2 fruit fly cellular contexts compared by ENCODE assay signal in the genomic region with DNA sequence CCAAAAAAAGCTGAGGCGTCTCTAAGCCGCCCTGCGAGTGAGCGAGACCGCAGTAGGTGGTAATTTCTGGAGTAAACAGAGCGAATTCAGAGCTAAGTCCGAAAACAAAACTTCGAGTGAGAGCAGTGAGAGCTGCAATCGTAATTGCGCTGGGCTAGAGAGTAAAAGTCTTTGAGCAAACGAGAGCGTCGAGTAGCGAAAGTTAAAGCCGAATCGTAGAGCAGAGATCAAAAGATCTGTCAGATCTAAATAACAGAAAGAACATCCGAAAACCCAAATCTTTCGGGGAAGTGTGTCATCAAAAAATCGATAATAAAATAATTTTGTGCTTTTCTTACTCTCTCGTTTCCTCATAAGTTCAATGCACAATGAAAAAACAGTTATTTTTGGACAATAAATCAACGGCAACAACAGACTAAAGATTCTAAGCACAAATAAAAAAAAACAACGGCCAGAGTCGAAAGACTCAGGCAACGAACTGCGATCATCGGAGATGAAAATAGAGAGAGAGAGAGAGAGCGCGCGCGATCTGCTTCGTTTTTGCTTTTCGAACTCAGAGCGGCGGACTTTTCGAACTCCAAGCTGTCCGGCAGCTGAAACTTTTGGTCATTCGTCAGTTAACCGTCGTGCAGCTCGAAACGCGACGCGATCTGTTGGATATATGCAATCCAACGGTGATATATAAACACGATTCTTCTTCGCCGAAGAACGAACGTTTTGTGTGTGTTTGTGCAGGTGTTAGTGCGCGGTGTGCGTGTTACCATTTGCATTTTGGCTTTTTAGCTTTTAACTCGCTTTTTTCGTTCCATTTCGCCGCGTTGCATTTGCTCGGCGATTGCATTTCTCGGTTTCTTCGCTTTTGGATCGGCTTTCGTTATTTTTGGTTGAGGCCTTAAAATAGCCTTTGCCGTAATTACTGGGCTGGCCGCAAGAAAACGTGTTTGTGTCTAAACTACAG.
TF ChIP-seq lines count a peak whose summit lies in the region.

RhoGEF64C (plus strand) TSS at position 607 of the 958 bp plus-strand sequence.

TF ChIP-seq in whole organism, embryonic, 481 proteins besides CTCF, POLR2A, EP300 and RAD21 (continued from another document and continues in another):
- TF ChIP-seq bigmax (GFP tag; optimal IDR thresholded peaks at IDR 0.05; lab: Kevin White, UChicago) (no peak), CG11723 (GFP tag; optimal IDR thresholded peaks at IDR 0.05; lab: Kevin White, UChicago) (no peak), Med (GFP tag; lab: Kevin White, UChicago) (no peak), Trl (optimal IDR thresholded peaks at IDR 0.05; lab: Kevin White, UChicago) (peak; percentile 50 to 71), Trl (GFP tag; optimal IDR thresholded peaks at IDR 0.05; lab: Kevin White, UChicago) (no peak), hb (GFP tag; IDR thresholded peaks at IDR 0.05; lab: Robert Waterston, UW; ENCODE audit: partially characterized antibody) (no peak), CG1529 (GFP tag; optimal IDR thresholded peaks at IDR 0.05; lab: Kevin White, UChicago) (no peak), CG13287 (GFP tag; IDR thresholded peaks at IDR 0.05; lab: Robert Waterston, UW; ENCODE audit: partially characterized antibody) (no peak; the same call in 1 of the 2 replicates), CG9437 (GFP tag; optimal IDR thresholded peaks at IDR 0.05; lab: Kevin White, UChicago) (no peak), CG32532 (GFP tag; IDR thresholded peaks at IDR 0.05; lab: Robert Waterston, UW) (no peak), bbx (GFP tag; IDR thresholded peaks at IDR 0.05; lab: Robert Waterston, UW; ENCODE audit: partially characterized antibody) (peak; percentile 18; the same call in 1 of the 2 replicates), chinmo (GFP tag; IDR thresholded peaks at IDR 0.05; lab: Robert Waterston, UW; ENCODE audit: partially characterized antibody) (peak; percentile 70; the same call in 2 of the 4 replicates), Sin3A (optimal IDR thresholded peaks at IDR 0.05; lab: Kevin White, UChicago) (no peak), chm (GFP tag; IDR thresholded peaks at IDR 0.05; lab: Robert Waterston, UW) (0 out of 2 replicates have a peak, but pooled peaks have one; percentile 9), zfh1 (GFP tag; IDR thresholded peaks at IDR 0.05; lab: Robert Waterston, UW) (no peak), CG15011 (GFP tag; optimal IDR thresholded peaks at IDR 0.05; lab: Kevin White, UChicago) (no peak), psq (GFP tag; optimal IDR thresholded peaks at IDR 0.05; lab: Kevin White, UChicago) (no peak), CG17328 (GFP tag; IDR thresholded peaks at IDR 0.05; lab: Robert Waterston, UW) (no peak), Oli (tag; optimal IDR thresholded peaks at IDR 0.05; lab: Kevin White, UChicago) (no peak), gcm (GFP tag; optimal IDR thresholded peaks at IDR 0.05; lab: Kevin White, UChicago) (no peak), sens (GFP tag; lab: Kevin White, UChicago) (peak; percentile 68), seq (GFP tag; IDR thresholded peaks at IDR 0.05; lab: Robert Waterston, UW) (no peak), Sry-δ (GFP tag; optimal IDR thresholded peaks at IDR 0.05; lab: Kevin White, UChicago) (no peak), amos (GFP tag; IDR thresholded peaks at IDR 0.05; lab: Robert Waterston, UW; ENCODE audit: partially characterized antibody) (peak; percentile 11; the same call in 1 of the 2 replicates), Lhr (GFP tag; optimal IDR thresholded peaks at IDR 0.05; lab: Kevin White, UChicago) (no peak), CG17385 (GFP tag; optimal IDR thresholded peaks at IDR 0.05; lab: Kevin White, UChicago) (no peak), CG9609 (GFP tag; optimal IDR thresholded peaks at IDR 0.05; lab: Kevin White, UChicago) (no peak), Dfd (GFP tag; optimal IDR thresholded peaks at IDR 0.05; lab: Kevin White, UChicago) (no peak), phol (tag; optimal IDR thresholded peaks at IDR 0.05; lab: Kevin White, UChicago) (no peak), CG15073 (GFP tag; optimal IDR thresholded peaks at IDR 0.05; lab: Kevin White, UChicago) (no peak), CG30020 (tag; optimal IDR thresholded peaks at IDR 0.05; lab: Kevin White, UChicago) (no peak), CoRest (tag; optimal IDR thresholded peaks at IDR 0.05; lab: Kevin White, UChicago) (no peak), CG15269 (tag; optimal IDR thresholded peaks at IDR 0.05; lab: Kevin White, UChicago) (no peak), Meics (GFP tag; optimal IDR thresholded peaks at IDR 0.05; lab: Kevin White, UChicago) (no peak), sim (GFP tag; IDR thresholded peaks at IDR 0.05; lab: Robert Waterston, UW) (no peak), CG5245 (GFP tag; optimal IDR thresholded peaks at IDR 0.05; lab: Kevin White, UChicago) (no peak), Deaf1 (tag; optimal IDR thresholded peaks at IDR 0.05; lab: Kevin White, UChicago) (peak; percentile 54), unpg (GFP tag; optimal IDR thresholded peaks at IDR 0.05; lab: Kevin White, UChicago) (no peak), CG34422 (GFP tag; IDR thresholded peaks at IDR 0.05; lab: Robert Waterston, UW) (0 out of 3 replicates have a peak, but pooled peaks have one; percentile 28), wek (GFP tag; optimal IDR thresholded peaks at IDR 0.05; lab: Kevin White, UChicago) (no peak), CG7745 (tag; optimal IDR thresholded peaks at IDR 0.05; lab: Kevin White, UChicago) (no peak), stwl (tag; optimal IDR thresholded peaks at IDR 0.05; lab: Kevin White, UChicago) (no peak), Dp (GFP tag; optimal IDR thresholded peaks at IDR 0.05; lab: Kevin White, UChicago) (no peak), Side (GFP tag; optimal IDR thresholded peaks at IDR 0.05; lab: Kevin White, UChicago) (no peak), E2f1 (GFP tag; IDR thresholded peaks at IDR 0.05; lab: Robert Waterston, UW) (no peak), otp (GFP tag; IDR thresholded peaks at IDR 0.05; lab: Robert Waterston, UW) (peak; percentile 44; the same call in 1 of the 3 replicates), CG12299 (tag; optimal IDR thresholded peaks at IDR 0.05; lab: Kevin White, UChicago) (no peak), CG11247 (GFP tag; IDR thresholded peaks at IDR 0.05; lab: Robert Waterston, UW) (no peak), Stat92E (GFP tag; optimal IDR thresholded peaks at IDR 0.05; lab: Kevin White, UChicago) (no peak), Bgb (GFP tag; IDR thresholded peaks at IDR 0.05; lab: Robert Waterston, UW; ENCODE audit: partially characterized antibody) (no peak), Usf (GFP tag; optimal IDR thresholded peaks at IDR 0.05; lab: Kevin White, UChicago) (no peak), kni (GFP tag; optimal IDR thresholded peaks at IDR 0.05; lab: Kevin White, UChicago) (peak; percentile 48), CG8359 (GFP tag; optimal IDR thresholded peaks at IDR 0.05; lab: Kevin White, UChicago; ENCODE audit: borderline replicate concordance) (no peak), CG2199 (GFP tag; IDR thresholded peaks at IDR 0.05; lab: Robert Waterston, UW) (no peak), ato (GFP tag; IDR thresholded peaks at IDR 0.05; lab: Robert Waterston, UW; ENCODE audit: partially characterized antibody) (no peak), Lim3 (GFP tag; IDR thresholded peaks at IDR 0.05; lab: Robert Waterston, UW) (no peak), CG5953 (GFP tag; IDR thresholded peaks at IDR 0.05; lab: Robert Waterston, UW) (no peak), CG42726 (GFP tag; IDR thresholded peaks at IDR 0.05; lab: Robert Waterston, UW; ENCODE audit: partially characterized antibody) (0 out of 2 replicates have a peak, but pooled peaks have one; percentile 15), fu2 (GFP tag; optimal IDR thresholded peaks at IDR 0.05; lab: Kevin White, UChicago) (no peak)

TF ChIP-seq in whole organism, prepupa, 60 proteins besides CTCF, POLR2A, EP300 and RAD21 (continued from another document):
- TF ChIP-seq CG8119 (GFP tag; IDR thresholded peaks at IDR 0.05; lab: Robert Waterston, UW) (no peak), spab (GFP tag; optimal IDR thresholded peaks at IDR 0.05; lab: Kevin White, UChicago) (no peak), CG3919 (GFP tag; optimal IDR thresholded peaks at IDR 0.05; lab: Kevin White, UChicago) (no peak), CG6276 (GFP tag; optimal IDR thresholded peaks at IDR 0.05; lab: Kevin White, UChicago) (no peak), topi (GFP tag; optimal IDR thresholded peaks at IDR 0.05; lab: Kevin White, UChicago) (no peak), dac (GFP tag; optimal IDR thresholded peaks at IDR 0.05; lab: Kevin White, UChicago) (no peak), esn (GFP tag; optimal IDR thresholded peaks at IDR 0.05; lab: Kevin White, UChicago) (no peak), CG32006 (GFP tag; optimal IDR thresholded peaks at IDR 0.05; lab: Kevin White, UChicago) (no peak), CG31627 (GFP tag; optimal IDR thresholded peaks at IDR 0.05; lab: Kevin White, UChicago) (no peak), Eip75B (GFP tag; optimal IDR thresholded peaks at IDR 0.05; lab: Kevin White, UChicago) (no peak), CG6792 (GFP tag; optimal IDR thresholded peaks at IDR 0.05; lab: Kevin White, UChicago) (no peak), CG11762 (GFP tag; optimal IDR thresholded peaks at IDR 0.05; lab: Kevin White, UChicago; ENCODE audit: insufficient read depth) (no peak), CG11294 (GFP tag; IDR thresholded peaks at IDR 0.05; lab: Robert Waterston, UW) (no peak), CG16779 (tag; optimal IDR thresholded peaks at IDR 0.05; lab: Kevin White, UChicago) (no peak), vri (GFP tag; optimal IDR thresholded peaks at IDR 0.05; lab: Kevin White, UChicago) (no peak), CG11902 (GFP tag; optimal IDR thresholded peaks at IDR 0.05; lab: Kevin White, UChicago) (no peak), CG4318 (GFP tag; optimal IDR thresholded peaks at IDR 0.05; lab: Kevin White, UChicago) (no peak), CG8632 (GFP tag; optimal IDR thresholded peaks at IDR 0.05; lab: Kevin White, UChicago) (no peak), lz (GFP tag; optimal IDR thresholded peaks at IDR 0.05; lab: Kevin White, UChicago) (no peak), svp (GFP tag; lab: Kevin White, UChicago) (peak; percentile 17), CG6854 (GFP tag; optimal IDR thresholded peaks at IDR 0.05; lab: Kevin White, UChicago) (peak; percentile 50), Eip78C (GFP tag; lab: Kevin White, UChicago) (peak; percentile 69), Hr4 (GFP tag; optimal IDR thresholded peaks at IDR 0.05; lab: Kevin White, UChicago) (no peak), Hr39 (GFP tag; optimal IDR thresholded peaks at IDR 0.05; lab: Kevin White, UChicago) (no peak), Sox102F (GFP tag; optimal IDR thresholded peaks at IDR 0.05; lab: Kevin White, UChicago) (no peak), cyc (GFP tag; optimal IDR thresholded peaks at IDR 0.05; lab: Kevin White, UChicago) (no peak), fd59A (GFP tag; optimal IDR thresholded peaks at IDR 0.05; lab: Kevin White, UChicago) (no peak), Sox14 (GFP tag; optimal IDR thresholded peaks at IDR 0.05; lab: Kevin White, UChicago) (no peak), CG8319 (GFP tag; optimal IDR thresholded peaks at IDR 0.05; lab: Kevin White, UChicago) (no peak), Ets21C (GFP tag; optimal IDR thresholded peaks at IDR 0.05; lab: Kevin White, UChicago) (no peak), Hr38 (GFP tag; optimal IDR thresholded peaks at IDR 0.05; lab: Kevin White, UChicago) (no peak), Smox (GFP tag; optimal IDR thresholded peaks at IDR 0.05; lab: Kevin White, UChicago) (no peak), CG34406 (GFP tag; optimal IDR thresholded peaks at IDR 0.05; lab: Kevin White, UChicago) (no peak), CG10669 (GFP tag; optimal IDR thresholded peaks at IDR 0.05; lab: Kevin White, UChicago) (no peak), CG6808 (GFP tag; optimal IDR thresholded peaks at IDR 0.05; lab: Kevin White, UChicago) (no peak), Met (GFP tag; optimal IDR thresholded peaks at IDR 0.05; lab: Kevin White, UChicago) (peak; percentile 1), Blimp-1 (GFP tag; optimal IDR thresholded peaks at IDR 0.05; lab: Kevin White, UChicago) (peak; percentile 69), ss (GFP tag; optimal IDR thresholded peaks at IDR 0.05; lab: Kevin White, UChicago) (peak; percentile 1 to 51), Ets96B (tag; optimal IDR thresholded peaks at IDR 0.05; lab: Kevin White, UChicago) (no peak), CG15336 (GFP tag; IDR thresholded peaks at IDR 0.05; lab: Robert Waterston, UW) (0 out of 2 replicates have a peak, but pooled peaks have one; percentile 24), acj6 (GFP tag; optimal IDR thresholded peaks at IDR 0.05; lab: Kevin White, UChicago) (no peak), net (GFP tag; optimal IDR thresholded peaks at IDR 0.05; lab: Kevin White, UChicago) (no peak)
